Fruit fly (Drosophila melanogaster) whole organism, embryonic: ENCODE measurements around the gene Cralbp.

Experiments
- Ada2b ChIP-seq: fragments of 200-800 bp; sonication (Bioruptor generic); IDR thresholded peaks from 2 replicates; pipeline ENCODE4 v1.3.6; 2022; ENCODE audit warnings: missing biosample characterization, missing genetic modification characterization
- Atf-2 ChIP-seq: fragments of 200-800 bp; sonication (Bioruptor generic); optimal IDR thresholded peaks from 2 replicates; lab custom pipeline; 2016; ENCODE audit warnings: missing biosample characterization, missing genetic modification characterization
- BtbVII ChIP-seq: fragments of 200-800 bp; sonication (Bioruptor generic); optimal IDR thresholded peaks from 3 replicates; lab custom pipeline; 2017; ENCODE audit warnings: missing biosample characterization, mild to moderate bottlenecking, missing genetic modification characterization
- CG10274 ChIP-seq: fragments of 200-800 bp; sonication (Bioruptor generic); optimal IDR thresholded peaks from 3 replicates; lab custom pipeline; 2017; ENCODE audit warnings: missing biosample characterization, mild to moderate bottlenecking, missing genetic modification characterization
- CG10321 ChIP-seq: fragments of 200-800 bp; sonication (Bioruptor generic); IDR thresholded peaks from 2 replicates; pipeline ENCODE4 v1.3.6; 2022; ENCODE audit warnings: missing biosample characterization, missing genetic modification characterization
- CG12104 ChIP-seq: fragments of 200-800 bp; sonication (Bioruptor generic); optimal IDR thresholded peaks from 3 replicates; lab custom pipeline; 2016; ENCODE audit warnings: missing biosample characterization, missing genetic modification characterization
- CG12219 ChIP-seq: fragments of 200-800 bp; sonication (Bioruptor generic); optimal IDR thresholded peaks from 3 replicates; lab custom pipeline; 2018; ENCODE audit warnings: missing biosample characterization, mild to moderate bottlenecking, missing genetic modification characterization
- CG15479 ChIP-seq: fragments of 200-800 bp; sonication (Bioruptor generic); optimal IDR thresholded peaks from 3 replicates; lab custom pipeline; 2019; ENCODE audit warnings: missing biosample characterization, mild to moderate bottlenecking, missing genetic modification characterization, moderate library complexity
- CG1602 ChIP-seq: fragments of 200-800 bp; sonication (Bioruptor generic); optimal IDR thresholded peaks from 3 replicates; lab custom pipeline; 2016; ENCODE audit warnings: missing biosample characterization, missing genetic modification characterization
- CG1603 ChIP-seq: fragments of 200-800 bp; sonication (Bioruptor generic); optimal IDR thresholded peaks from 2 replicates; lab custom pipeline; 2019; ENCODE audit warnings: missing biosample characterization, mild to moderate bottlenecking, missing genetic modification characterization, moderate library complexity
- CG17186 ChIP-seq: fragments of 200-800 bp; sonication (Bioruptor generic); optimal IDR thresholded peaks from 3 replicates; lab custom pipeline; 2017; ENCODE audit warnings: missing biosample characterization, missing genetic modification reagents, missing genetic modification characterization
- CG17802 ChIP-seq: fragments of 200-800 bp; sonication (Bioruptor generic); optimal IDR thresholded peaks from 2 replicates; lab custom pipeline; 2018; ENCODE audit warnings: missing biosample characterization, mild to moderate bottlenecking, missing genetic modification characterization, moderate library complexity
- CG2712 ChIP-seq: fragments of 200-800 bp; optimal IDR thresholded peaks from 3 replicates; lab custom pipeline; 2019; ENCODE audit warnings: missing biosample characterization, mild to moderate bottlenecking, missing genetic modification characterization, moderate library complexity
- CG2889 ChIP-seq: fragments of 200-800 bp; sonication (Bioruptor generic); IDR thresholded peaks from 3 replicates; pipeline ENCODE4 v1.3.6; 2022; ENCODE audit warnings: missing biosample characterization, missing genetic modification characterization
- CG3726 ChIP-seq: fragments of 200-800 bp; sonication (Bioruptor generic); IDR thresholded peaks from 3 replicates; pipeline ENCODE4, ENCODE4 v1.3.6; 2022; ENCODE audit warnings: missing biosample characterization, missing genetic modification characterization
- CG4730 ChIP-seq: fragments of 200-800 bp; sonication (Bioruptor generic); IDR thresholded peaks from 2 replicates; pipeline ENCODE4 v1.3.6; 2022; ENCODE audit warnings: missing biosample characterization, missing genetic modification characterization
- CG9797 ChIP-seq: fragments of 200-800 bp; sonication (Bioruptor generic); optimal IDR thresholded peaks from 3 replicates; lab custom pipeline; 2018; ENCODE audit warnings: missing biosample characterization, mild to moderate bottlenecking, missing genetic modification characterization
- CTCF ChIP-seq: fragments of 200-800 bp; sonication (Bioruptor generic); optimal IDR thresholded peaks from 2 replicates; lab custom pipeline; 2017; ENCODE audit warnings: missing biosample characterization, mild to moderate bottlenecking, missing genetic modification characterization, moderate library complexity
- Dref ChIP-seq: fragments of 200-800 bp; sonication (Bioruptor generic); IDR thresholded peaks from 2 replicates; pipeline ENCODE4 v1.3.6; 2022; ENCODE audit warnings: missing biosample characterization, missing genetic modification characterization
- Elba2 ChIP-seq: fragments of 200-800 bp; sonication (Bioruptor generic); optimal IDR thresholded peaks from 3 replicates; lab custom pipeline; 2016; ENCODE audit warnings: missing biosample characterization, missing genetic modification characterization
- Ets65A ChIP-seq: fragments of 200-800 bp; sonication (Bioruptor generic); peaks from one replicate; lab custom pipeline; 2016; ENCODE audit warnings: missing biosample characterization, missing genetic modification characterization
- HmgZ ChIP-seq: fragments of 200-800 bp; sonication (Bioruptor generic); optimal IDR thresholded peaks from 2 replicates; lab custom pipeline; 2018; ENCODE audit warnings: missing biosample characterization, mild to moderate bottlenecking, missing genetic modification characterization
- Nf-YA ChIP-seq: fragments of 200-800 bp; sonication (Bioruptor generic); IDR thresholded peaks from 2 replicates; pipeline ENCODE4 v1.3.6; 2022; ENCODE audit warnings: missing biosample characterization, missing genetic modification characterization
- Nf-YC ChIP-seq: fragments of 200-800 bp; optimal IDR thresholded peaks from 3 replicates; lab custom pipeline; 2019; ENCODE audit warnings: missing biosample characterization, mild to moderate bottlenecking, missing genetic modification characterization, moderate library complexity
- Sox102F ChIP-seq: fragments of 200-800 bp; sonication (Bioruptor generic); optimal IDR thresholded peaks from 2 replicates; lab custom pipeline; 2018; ENCODE audit warnings: missing biosample characterization, mild to moderate bottlenecking, missing genetic modification characterization, moderate library complexity
- Spps ChIP-seq: fragments of 200-800 bp; sonication (Bioruptor generic); optimal IDR thresholded peaks from 2 replicates; lab custom pipeline; 2018; ENCODE audit warnings: missing biosample characterization, mild to moderate bottlenecking, missing genetic modification characterization
- al ChIP-seq: fragments of 200-800 bp; sonication (Bioruptor generic); IDR thresholded peaks from 2 replicates; pipeline ENCODE4 v1.3.6; 2022; ENCODE audit warnings: missing biosample characterization, missing genetic modification characterization
- ci ChIP-seq: fragments of 200-800 bp; sonication (Bioruptor generic); IDR thresholded peaks from 3 replicates; pipeline ENCODE4 v1.3.6; 2022; ENCODE audit warnings: missing biosample characterization, missing genetic modification characterization
- dpn ChIP-seq, 2 experiments: fragments of 200-800 bp; sonication (Bioruptor generic); optimal IDR thresholded peaks; 3 replicates each; lab custom pipeline; 2016; ENCODE audit warnings: missing biosample characterization in 2 of 2, missing genetic modification characterization in 2 of 2
- ems ChIP-seq: fragments of 200-800 bp; sonication (Bioruptor generic); optimal IDR thresholded peaks from 3 replicates; lab custom pipeline; 2016; ENCODE audit warnings: missing biosample characterization, missing genetic modification characterization
- ewg ChIP-seq: fragments of 200-800 bp; sonication (Bioruptor generic); optimal IDR thresholded peaks from 3 replicates; lab custom pipeline; 2017; ENCODE audit warnings: mild to moderate bottlenecking, missing biosample characterization, missing genetic modification reagents, missing genetic modification characterization
- fd96Cb ChIP-seq: fragments of 200-800 bp; sonication (Bioruptor generic); optimal IDR thresholded peaks from 2 replicates; lab custom pipeline; 2018; ENCODE audit warnings: missing biosample characterization, mild to moderate bottlenecking, missing genetic modification characterization, moderate library complexity
- ftz-f1 ChIP-seq: fragments of 200-800 bp; sonication (Bioruptor generic); optimal IDR thresholded peaks from 2 replicates; lab custom pipeline; 2016; ENCODE audit warnings: missing biosample characterization, missing genetic modification characterization
- fu2 ChIP-seq: fragments of 200-800 bp; sonication (Bioruptor generic); optimal IDR thresholded peaks from 2 replicates; lab custom pipeline; 2016; ENCODE audit warnings: missing biosample characterization, missing genetic modification characterization
- ken ChIP-seq: fragments of 200-800 bp; sonication (Bioruptor generic); IDR thresholded peaks from 3 replicates; pipeline ENCODE4 v1.3.6; 2022; ENCODE audit warnings: missing biosample characterization, missing genetic modification characterization
- lbe ChIP-seq: fragments of 200-800 bp; sonication (Bioruptor generic); optimal IDR thresholded peaks from 2 replicates; lab custom pipeline; 2016; ENCODE audit warnings: missing biosample characterization, mild to moderate bottlenecking, missing genetic modification characterization
- phol ChIP-seq: fragments of 200-800 bp; sonication (Bioruptor generic); optimal IDR thresholded peaks from 3 replicates; lab custom pipeline; 2018; ENCODE audit warnings: missing biosample characterization, mild to moderate bottlenecking, missing genetic modification characterization, moderate library complexity
- pros ChIP-seq: fragments of 200-800 bp; sonication (Bioruptor generic); optimal IDR thresholded peaks from 3 replicates; lab custom pipeline; 2019; ENCODE audit warnings: missing biosample characterization, mild to moderate bottlenecking, missing genetic modification characterization, moderate library complexity
- run ChIP-seq: fragments of 200-800 bp; sonication (Bioruptor generic); optimal IDR thresholded peaks from 3 replicates; lab custom pipeline; 2018; ENCODE audit warnings: missing biosample characterization, mild to moderate bottlenecking, missing genetic modification characterization
- salm ChIP-seq: fragments of 200-800 bp; sonication (Bioruptor generic); optimal IDR thresholded peaks from 2 replicates; lab custom pipeline; 2018; ENCODE audit warnings: missing biosample characterization, mild to moderate bottlenecking, missing genetic modification characterization
- shn ChIP-seq: fragments of 200-800 bp; sonication (Bioruptor generic); optimal IDR thresholded peaks from 3 replicates; lab custom pipeline; 2016; ENCODE audit warnings: missing biosample characterization, missing genetic modification characterization
- sisA ChIP-seq: fragments of 200-800 bp; sonication (Bioruptor generic); IDR thresholded peaks from 2 replicates; pipeline ENCODE4 v1.3.6; 2022; ENCODE audit warnings: missing biosample characterization, missing genetic modification characterization
- ssp ChIP-seq: fragments of 200-800 bp; sonication (Bioruptor generic); IDR thresholded peaks from 2 replicates; pipeline ENCODE4 v1.3.6; 2022; ENCODE audit warnings: missing biosample characterization, missing genetic modification characterization
- stc ChIP-seq: fragments of 200-800 bp; sonication (Bioruptor generic); IDR thresholded peaks from 2 replicates; pipeline ENCODE4 v1.3.6; 2022; ENCODE audit warnings: missing biosample characterization, missing genetic modification characterization
- tx ChIP-seq: fragments of 200-800 bp; sonication (Bioruptor generic); optimal IDR thresholded peaks from 2 replicates; lab custom pipeline; 2016; ENCODE audit warnings: missing biosample characterization, missing genetic modification characterization
- vfl ChIP-seq: fragments of 200-800 bp; sonication (Bioruptor generic); optimal IDR thresholded peaks from 2 replicates; lab custom pipeline; 2016; ENCODE audit warnings: missing biosample characterization, missing genetic modification characterization
- zfh2 ChIP-seq: fragments of 200-800 bp; sonication (Bioruptor generic); optimal IDR thresholded peaks from 2 replicates; lab custom pipeline; 2016; ENCODE audit warnings: missing biosample characterization, missing genetic modification characterization

Cralbp gene

dm6 chr3L:5823763-5824445 is 37.4 kb upstream of the Cralbp start (continued):
- TF ChIP-seq CG17186 (GFP tag; lab: Kevin White, UChicago) (peak; percentile 90), CG10321 (peak; percentile 18; the same call in 1 of the 2 replicates), stc (peak; percentile 47; the same call in 1 of the 2 replicates), ssp (0 out of 2 replicates have a peak, but pooled peaks have one; percentile 19), CG4730 (0 out of 2 replicates have a peak, but pooled peaks have one; percentile 23), zfh2 (no peak), ftz-f1 (no peak), Nf-YA (GFP tag; lab: Robert Waterston, UW) (peak; percentile 68), CG3726 (GFP tag; lab: Robert Waterston, UW) (0 out of 3 replicates have a peak, but pooled peaks have one; percentile 4), CG2712 (peak; percentile 84), CTCF (peak; percentile 68), HmgZ (tag; lab: Kevin White, UChicago) (peak; percentile 76), ci (GFP tag; lab: Robert Waterston, UW) (peak; percentile 90), fd96Cb (tag; lab: Kevin White, UChicago) (peak; percentile 80), ken (GFP tag; lab: Robert Waterston, UW) (peak; percentile 59), sisA (GFP tag; lab: Robert Waterston, UW) (peak; percentile 26; the same call in 1 of the 2 replicates), CG1602 (GFP tag; lab: Kevin White, UChicago) (peak; percentile 80), CG2889 (no peak), Atf-2 (GFP tag; lab: Kevin White, UChicago) (peak; percentile 80), BtbVII (peak; percentile 84), tx (GFP tag; lab: Kevin White, UChicago) (peak; percentile 56), phol (peak; percentile 63), CG9797 (GFP tag; lab: Kevin White, UChicago) (peak; percentile 48), Sox102F (GFP tag; lab: Kevin White, UChicago) (peak; percentile 80), Spps (tag; lab: Kevin White, UChicago) (peak; percentile 88), al (no peak), ewg (GFP tag; lab: Kevin White, UChicago) (peak; percentile 76), CG1603 (tag; lab: Kevin White, UChicago) (peak; percentile 94), fu2 (GFP tag; lab: Kevin White, UChicago) (peak; percentile 40), Ets65A (GFP tag; lab: Kevin White, UChicago) (peak; percentile 63), vfl (GFP tag; lab: Kevin White, UChicago) (no peak), lbe (GFP tag; lab: Kevin White, UChicago) (no peak), dpn (GFP tag; optimal IDR thresholded peaks at IDR 0.05; lab: Kevin White, UChicago) (peak; percentile 52 to 61), salm (tag; lab: Kevin White, UChicago) (peak; percentile 74), ems (GFP tag; lab: Kevin White, UChicago) (peak; percentile 76), CG15479 (GFP tag; lab: Kevin White, UChicago) (peak; percentile 44), run (tag; lab: Kevin White, UChicago) (peak; percentile 73), CG12219 (GFP tag; lab: Kevin White, UChicago) (peak; percentile 80), CG17802 (peak; percentile 81), shn (GFP tag; lab: Kevin White, UChicago) (peak; percentile 83), Nf-YC (tag; lab: Kevin White, UChicago) (peak; percentile 37), pros (no peak), CG10274 (GFP tag; lab: Kevin White, UChicago) (peak; percentile 45), CG12104 (peak; percentile 85), Elba2 (GFP tag; lab: Kevin White, UChicago) (no peak), Ada2b (GFP tag; lab: Robert Waterston, UW) (peak; percentile 19; the same call in 1 of the 2 replicates), Dref (GFP tag; lab: Robert Waterston, UW) (no peak)
